Worm (Caenorhabditis elegans): ENCODE data around the gene zig-2.

ce11 chrX:12315268-12315667 is 26.0 kb downstream of the zig-2 start, which contains the start of gene xtr-2:
- TF ChIP-seq flt-1 (GFP tag; IDR thresholded peaks at IDR 0.05) (no peak), ref-1 (GFP tag; conservative IDR thresholded peaks at IDR 0.05) (no peak), med-1 (GFP tag; optimal IDR thresholded peaks at IDR 0.05; ENCODE audit: insufficient read depth) (no peak), T22C8.4 (GFP tag; IDR thresholded peaks at IDR 0.05) (no peak), tab-1 (GFP tag; IDR thresholded peaks at IDR 0.05) (no peak), ztf-29 (GFP tag; IDR thresholded peaks at IDR 0.05) (no peak), klf-2 (GFP tag; conservative IDR thresholded peaks at IDR 0.05) (no peak), ztf-23 (GFP tag; IDR thresholded peaks at IDR 0.05) (no peak)
